Fruit fly (Drosophila melanogaster): Measurements from ENCODE around the gene CG34292.

The CG34292 gene

dm6 chr3R:27061916-27062315 is at the start of gene CG34292:
TSS of gene CG34292 (plus strand) at chr3R:27062216.
- no peak for TF ChIP-seq CG8319 (GFP tag; optimal IDR thresholded peaks at IDR 0.05)
- no peak for TF ChIP-seq Met (GFP tag; optimal IDR thresholded peaks at IDR 0.05)
- TF ChIP-seq pdm3 (GFP tag; optimal IDR thresholded peaks at IDR 0.05), result no peak
- no peak for TF ChIP-seq CG16779 (tag; optimal IDR thresholded peaks at IDR 0.05)
- no peak for TF ChIP-seq CG11902 (GFP tag; optimal IDR thresholded peaks at IDR 0.05)
- no peak for TF ChIP-seq CG10631 (GFP tag; optimal IDR thresholded peaks at IDR 0.05)
- TF ChIP-seq CG11294 (GFP tag; IDR thresholded peaks at IDR 0.05), result no peak
- no peak for TF ChIP-seq CG10669 (GFP tag; optimal IDR thresholded peaks at IDR 0.05)
- TF ChIP-seq acj6 (GFP tag; optimal IDR thresholded peaks at IDR 0.05), result no peak
- TF ChIP-seq CG11762 (GFP tag; optimal IDR thresholded peaks at IDR 0.05; ENCODE audit: insufficient read depth), result no peak
- TF ChIP-seq lz (GFP tag; optimal IDR thresholded peaks at IDR 0.05), result no peak
- no peak for TF ChIP-seq Gug (GFP tag; IDR thresholded peaks at IDR 0.05)
- no peak for TF ChIP-seq ss (GFP tag; optimal IDR thresholded peaks at IDR 0.05)
- TF ChIP-seq Ets96B (tag; optimal IDR thresholded peaks at IDR 0.05), result no peak
- TF ChIP-seq CG6808 (GFP tag; optimal IDR thresholded peaks at IDR 0.05), result no peak
- TF ChIP-seq CG7368 (GFP tag; optimal IDR thresholded peaks at IDR 0.05), result no peak
- no peak for TF ChIP-seq Smox (GFP tag; optimal IDR thresholded peaks at IDR 0.05)
- no peak for TF ChIP-seq Sox102F (GFP tag; optimal IDR thresholded peaks at IDR 0.05)
- TF ChIP-seq achi (GFP tag; optimal IDR thresholded peaks at IDR 0.05), result no peak
- TF ChIP-seq Hr39 (GFP tag; optimal IDR thresholded peaks at IDR 0.05), result no peak

dm6 chr3R:27018187-27018586 is 43.8 kb upstream of the CG34292 start, which contains the start of gene CG17192:
TSS of gene CG17192 (minus strand) at chr3R:27018287.
- TF ChIP-seq Smox (GFP tag; optimal IDR thresholded peaks at IDR 0.05), result no peak
- TF ChIP-seq OdsH (GFP tag; optimal IDR thresholded peaks at IDR 0.05), result no peak
- TF ChIP-seq lz (GFP tag; optimal IDR thresholded peaks at IDR 0.05), result no peak
- no peak for TF ChIP-seq dac (GFP tag; optimal IDR thresholded peaks at IDR 0.05)
- no peak for TF ChIP-seq esn (GFP tag; optimal IDR thresholded peaks at IDR 0.05)
- TF ChIP-seq Gug (GFP tag; IDR thresholded peaks at IDR 0.05), result no peak
- TF ChIP-seq CG3919 (GFP tag; optimal IDR thresholded peaks at IDR 0.05), result no peak
- TF ChIP-seq cyc (GFP tag; optimal IDR thresholded peaks at IDR 0.05), result no peak
- TF ChIP-seq svp (GFP tag), result no peak
- TF ChIP-seq CG3032 (tag; optimal IDR thresholded peaks at IDR 0.05), result no peak
- no peak for TF ChIP-seq CG6808 (GFP tag; optimal IDR thresholded peaks at IDR 0.05)
- TF ChIP-seq net (GFP tag; optimal IDR thresholded peaks at IDR 0.05), result no peak
- no peak for TF ChIP-seq eg (GFP tag; IDR thresholded peaks at IDR 0.05)
- TF ChIP-seq CG34406 (GFP tag; optimal IDR thresholded peaks at IDR 0.05), result no peak
- no peak for TF ChIP-seq Hr39 (GFP tag; optimal IDR thresholded peaks at IDR 0.05)
- no peak for TF ChIP-seq CG16779 (tag; optimal IDR thresholded peaks at IDR 0.05)

- no peak for TF ChIP-seq CG16779 (tag; optimal IDR thresholded peaks at IDR 0.05)
- TF ChIP-seq CG4318 (GFP tag; optimal IDR thresholded peaks at IDR 0.05), result no peak
- no peak for TF ChIP-seq Hr38 (GFP tag; optimal IDR thresholded peaks at IDR 0.05)
- no peak for TF ChIP-seq CG3032 (tag; optimal IDR thresholded peaks at IDR 0.05)
- no peak for TF ChIP-seq CG6808 (GFP tag; optimal IDR thresholded peaks at IDR 0.05)
- TF ChIP-seq CG8319 (GFP tag; optimal IDR thresholded peaks at IDR 0.05), result no peak
- no peak for TF ChIP-seq Eip93F (GFP tag; optimal IDR thresholded peaks at IDR 0.05)
- TF ChIP-seq spab (GFP tag; optimal IDR thresholded peaks at IDR 0.05), result no peak
- no peak for TF ChIP-seq eg (GFP tag; IDR thresholded peaks at IDR 0.05)
- no peak for TF ChIP-seq CG6276 (GFP tag; optimal IDR thresholded peaks at IDR 0.05)
- no peak for TF ChIP-seq pdm3 (GFP tag; optimal IDR thresholded peaks at IDR 0.05)
- no peak for TF ChIP-seq fd85E (GFP tag; optimal IDR thresholded peaks at IDR 0.05)
- TF ChIP-seq CG6163 (GFP tag; IDR thresholded peaks at IDR 0.05), result no peak
- TF ChIP-seq CG3919 (GFP tag; optimal IDR thresholded peaks at IDR 0.05), result no peak
- TF ChIP-seq Ets96B (tag; optimal IDR thresholded peaks at IDR 0.05), result no peak
- no peak for TF ChIP-seq CG34406 (GFP tag; optimal IDR thresholded peaks at IDR 0.05)
- no peak for TF ChIP-seq Gug (GFP tag; IDR thresholded peaks at IDR 0.05)
Observed at dm6 chr3R:27019701-27020172, 42.3 kb upstream of the CG34292 start, which contains the start of gene CG17191. TSS of gene CG17191 (minus strand) at chr3R:27019751.
